Worm (Caenorhabditis elegans): ENCODE data around the gene set-22.

DNA sequence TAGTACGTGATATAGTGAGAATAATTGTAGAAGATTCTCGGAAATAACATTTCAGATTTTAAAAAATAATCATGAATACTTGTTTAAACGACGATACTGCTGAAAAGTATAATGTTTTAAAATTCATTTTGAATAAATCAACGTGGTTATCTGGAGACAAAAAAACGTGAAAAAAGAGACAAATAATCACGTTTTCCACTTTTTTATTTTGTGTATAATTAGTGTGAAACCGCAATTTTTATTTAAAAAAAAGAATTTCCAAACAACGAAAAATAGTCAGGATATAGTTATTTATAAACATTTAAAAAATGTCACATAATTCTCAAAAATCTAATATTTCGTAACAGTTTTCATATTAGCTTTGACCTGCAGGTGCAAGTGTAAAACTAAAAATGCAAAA is 30.4 kb upstream of the set-22 start, which contains the start of gene F15H10.7:
- TF ChIP-seq nhr-237 (tag; optimal IDR thresholded peaks at IDR 0.05) (no peak), zag-1 (tag; optimal IDR thresholded peaks at IDR 0.05) (no peak), dve-1 (tag; optimal IDR thresholded peaks at IDR 0.05; ENCODE audit: insufficient read depth) (no peak), nhr-76 (tag; optimal IDR thresholded peaks at IDR 0.05) (no peak), ceh-62 (tag; optimal IDR thresholded peaks at IDR 0.05) (no peak), F26F4.8 (GFP tag; conservative IDR thresholded peaks at IDR 0.05) (no peak), hif-1 (tag; optimal IDR thresholded peaks at IDR 0.05) (no peak), nhr-102 (tag; optimal IDR thresholded peaks at IDR 0.05) (no peak), egl-27 (tag; optimal IDR thresholded peaks at IDR 0.05) (no peak), nhr-77 (tag; optimal IDR thresholded peaks at IDR 0.05) (no peak), pqm-1 (tag; optimal IDR thresholded peaks at IDR 0.05) (no peak)
